Worm (Caenorhabditis elegans) whole organism, L3 larva: ENCODE results near the gene clec-3.
A peak's percentile ranks its signal among the peaks of the same experiment; 100 is the strongest.

Experiments used
- ceh-28 ChIP-seq: fragments of 150-350 bp; optimal IDR thresholded peaks from 2 replicates; lab custom pipeline; 2014; ENCODE audit warnings: missing biosample characterization, missing genetic modification reagents, missing genetic modification characterization
- pha-4 ChIP-seq: fragments of 150-350 bp; optimal IDR thresholded peaks from 2 replicates; lab custom pipeline; 2014; ENCODE audit warnings: missing biosample characterization, missing genetic modification reagents, missing genetic modification characterization
- sea-2 ChIP-seq: fragments of 150-350 bp; sonication (generic microtip); optimal IDR thresholded peaks from 4 replicates; lab custom pipeline; 2014; ENCODE audit warnings: missing biosample characterization, missing genetic modification reagents, missing genetic modification characterization

ce11 chrII:3062876-3063275, 43.2 kb upstream of the clec-3 start:
- TF ChIP-seq pha-4 (tag; lab: Kevin White, UChicago) (no peak), ceh-28 (peak; percentile 82), sea-2 (no peak)
